Worm (Caenorhabditis elegans) whole organism, midembryonic: ENCODE measurements around the gene F52E1.5.

ENCODE experiments used
- T22C8.4 ChIP-seq: fragments of 200-800 bp; sonication (Bioruptor generic); IDR thresholded peaks from 2 replicates; pipeline ENCODE4 v1.3.6; 2022; ENCODE audit warnings: missing genetic modification characterization, missing compliant biosample characterization
- cog-1 ChIP-seq: sonication (generic microtip); optimal IDR thresholded peaks from 2 replicates; lab custom pipeline; 2016; ENCODE audit warnings: missing genetic modification characterization, missing compliant biosample characterization
- flt-1 ChIP-seq: fragments of 200-800 bp; sonication (Bioruptor generic); IDR thresholded peaks from 2 replicates; pipeline ENCODE4 v1.3.6; 2022; ENCODE audit warnings: missing genetic modification characterization, missing compliant biosample characterization
- klf-2 ChIP-seq: fragments of 200-800 bp; sonication (Bioruptor generic); conservative IDR thresholded peaks from 2 replicates; pipeline ENCODE4 v1.3.6; 2022; ENCODE audit warnings: missing genetic modification reagents, missing genetic modification characterization, missing compliant biosample characterization
- med-1 ChIP-seq: sonication (generic microtip); optimal IDR thresholded peaks from 2 replicates; lab custom pipeline; 2017; ENCODE audit warnings: missing genetic modification characterization, mild to moderate bottlenecking, missing compliant biosample characterization, antibody characterized with exemption, missing genetic modification reagents; ENCODE audit not compliant: insufficient read depth
- ref-1 ChIP-seq: fragments of 200-800 bp; sonication (Bioruptor generic); conservative IDR thresholded peaks from 2 replicates; pipeline ENCODE4 v1.3.6; 2022; ENCODE audit warnings: missing genetic modification reagents, missing genetic modification characterization, missing compliant biosample characterization
- tab-1 ChIP-seq: fragments of 200-800 bp; sonication (Bioruptor generic); IDR thresholded peaks from 2 replicates; pipeline ENCODE4 v1.3.6; 2022; ENCODE audit warnings: missing genetic modification characterization, missing compliant biosample characterization
- ztf-23 ChIP-seq: fragments of 200-800 bp; sonication (Bioruptor generic); IDR thresholded peaks from 2 replicates; pipeline ENCODE4 v1.3.6; 2022; ENCODE audit warnings: missing genetic modification reagents, missing genetic modification characterization, missing compliant biosample characterization
- ztf-29 ChIP-seq: fragments of 200-800 bp; sonication (Bioruptor generic); IDR thresholded peaks from 2 replicates; pipeline ENCODE4 v1.3.6; 2022; ENCODE audit warnings: missing genetic modification reagents, missing genetic modification characterization, missing compliant biosample characterization

Gene F52E1.5

ce11 chrV:8406155-8406554 lies 26.8 kb downstream of the F52E1.5 start:
- no peak for TF ChIP-seq tab-1 (GFP tag; lab: Robert Waterston, UW)
- TF ChIP-seq ztf-29 (GFP tag; lab: Robert Waterston, UW) = no peak
- no peak for TF ChIP-seq med-1 (GFP tag; lab: Kevin White, UChicago)
- TF ChIP-seq flt-1 = no peak
- no peak for TF ChIP-seq ref-1 (GFP tag; lab: Robert Waterston, UW)
- no peak for TF ChIP-seq T22C8.4 (GFP tag; lab: Robert Waterston, UW)
- no peak for TF ChIP-seq klf-2 (GFP tag; lab: Robert Waterston, UW)
- no peak for TF ChIP-seq ztf-23 (GFP tag; lab: Robert Waterston, UW)
- no peak for TF ChIP-seq cog-1

- TF ChIP-seq flt-1 (0 out of 2 replicates have a peak, but pooled peaks have one; percentile 21), cog-1 (no peak)
Observed at ce11 chrV:8406911-8407310, 27.6 kb downstream of the F52E1.5 start.

- TF ChIP-seq cog-1 (no peak), klf-2 (GFP tag; lab: Robert Waterston, UW) (no peak), ztf-23 (GFP tag; lab: Robert Waterston, UW) (no peak), ztf-29 (GFP tag; lab: Robert Waterston, UW) (no peak), ref-1 (GFP tag; lab: Robert Waterston, UW) (no peak), flt-1 (no peak), med-1 (GFP tag; lab: Kevin White, UChicago) (no peak), tab-1 (GFP tag; lab: Robert Waterston, UW) (no peak), T22C8.4 (GFP tag; lab: Robert Waterston, UW) (no peak)
Observed at ce11 chrV:8409594-8409993, 30.3 kb downstream of the F52E1.5 start.

- TF ChIP-seq klf-2 (GFP tag; lab: Robert Waterston, UW) (no peak), ztf-23 (GFP tag; lab: Robert Waterston, UW) (no peak), tab-1 (GFP tag; lab: Robert Waterston, UW) (no peak), cog-1 (no peak), ztf-29 (GFP tag; lab: Robert Waterston, UW) (no peak), med-1 (GFP tag; lab: Kevin White, UChicago) (no peak)
Observed at ce11 chrV:8410406-8410805, 31.1 kb downstream of the F52E1.5 start, which contains the start of gene F52E1.2. TSS of gene F52E1.2 (plus strand) at chrV:8410595.

- TF ChIP-seq T22C8.4 (GFP tag; lab: Robert Waterston, UW) (no peak), ztf-23 (GFP tag; lab: Robert Waterston, UW) (no peak), tab-1 (GFP tag; lab: Robert Waterston, UW) (no peak), ref-1 (GFP tag; lab: Robert Waterston, UW) (no peak), klf-2 (GFP tag; lab: Robert Waterston, UW) (no peak), med-1 (GFP tag; lab: Kevin White, UChicago) (no peak), cog-1 (no peak), ztf-29 (GFP tag; lab: Robert Waterston, UW) (no peak), flt-1 (no peak)
Observed at ce11 chrV:8413432-8414021, 34.2 kb downstream of the F52E1.5 start, which contains the start of gene vha-18. TSS of gene vha-18 (minus strand) at chrV:8413482.

ce11 chrV:8414036-8414728 lies 34.9 kb downstream of the F52E1.5 start, which contains the start of gene pos-1:
TSS of gene pos-1 (plus strand) at chrV:8414086.
- no peak for TF ChIP-seq cog-1
- TF ChIP-seq tab-1 (GFP tag; lab: Robert Waterston, UW) = no peak
- TF ChIP-seq ref-1 (GFP tag; lab: Robert Waterston, UW) = no peak
- no peak for TF ChIP-seq T22C8.4 (GFP tag; lab: Robert Waterston, UW)
- TF ChIP-seq med-1 (GFP tag; lab: Kevin White, UChicago) = no peak
- TF ChIP-seq ztf-29 (GFP tag; lab: Robert Waterston, UW) = no peak
- TF ChIP-seq klf-2 (GFP tag; lab: Robert Waterston, UW) = no peak
- TF ChIP-seq flt-1 = no peak
- TF ChIP-seq ztf-23 (GFP tag; lab: Robert Waterston, UW) = no peak

- TF ChIP-seq ztf-23 (GFP tag; lab: Robert Waterston, UW) (no peak), flt-1 (no peak), tab-1 (GFP tag; lab: Robert Waterston, UW) (no peak), ref-1 (GFP tag; lab: Robert Waterston, UW) (no peak), T22C8.4 (GFP tag; lab: Robert Waterston, UW) (no peak), cog-1 (no peak), med-1 (GFP tag; lab: Kevin White, UChicago) (no peak), ztf-29 (GFP tag; lab: Robert Waterston, UW) (no peak), klf-2 (GFP tag; lab: Robert Waterston, UW) (no peak)
Observed at ce11 chrV:8415113-8415530, 35.8 kb downstream of the F52E1.5 start.

- TF ChIP-seq ztf-23 (GFP tag; lab: Robert Waterston, UW) (no peak), klf-2 (GFP tag; lab: Robert Waterston, UW) (no peak), T22C8.4 (GFP tag; lab: Robert Waterston, UW) (no peak), ztf-29 (GFP tag; lab: Robert Waterston, UW) (no peak), tab-1 (GFP tag; lab: Robert Waterston, UW) (no peak), med-1 (GFP tag; lab: Kevin White, UChicago) (no peak), cog-1 (no peak), flt-1 (no peak)
Observed at ce11 chrV:8417271-8417670, 38.0 kb downstream of the F52E1.5 start.
